Fruit fly (Drosophila melanogaster) whole organism, larva: ENCODE data around the gene CG14840.

Experiments
- noc ChIP-seq: fragments of 200-800 bp; sonication (Bioruptor generic); optimal IDR thresholded peaks from 3 replicates; lab custom pipeline; 2019; ENCODE audit warnings: missing biosample characterization, mild to moderate bottlenecking, missing genetic modification characterization, moderate library complexity

The CG14840 gene

dm6 chr3R:14261113-14261512 lies at the start of gene CG14840:
CG14840 (minus strand) TSS chr3R:14261213.
- no peak for TF ChIP-seq noc (tag; lab: Kevin White, UChicago)

- TF ChIP-seq noc (tag; lab: Kevin White, UChicago): no peak
Measured at dm6 chr3R:14310062-14310461, 49.0 kb upstream of the CG14840 start, which contains the start of gene CG31321. CG31321 (plus strand) TSS chr3R:14310362.

- peak; percentile 12 for TF ChIP-seq noc (tag; lab: Kevin White, UChicago)
Measured at dm6 chr3R:14308801-14309217, 47.8 kb upstream of the CG14840 start, which contains the start of gene Polr2I. Polr2I (plus strand) TSS chr3R:14309089.

dm6 chr3R:14307972-14308673 lies 47.1 kb upstream of the CG14840 start:
- no peak for TF ChIP-seq noc (tag; lab: Kevin White, UChicago)

dm6 chr3R:14302128-14302527 lies 41.1 kb upstream of the CG14840 start, which contains the start of gene IFT54:
IFT54 (plus strand) TSS chr3R:14302428.
- TF ChIP-seq noc (tag; lab: Kevin White, UChicago): no peak

DNA sequence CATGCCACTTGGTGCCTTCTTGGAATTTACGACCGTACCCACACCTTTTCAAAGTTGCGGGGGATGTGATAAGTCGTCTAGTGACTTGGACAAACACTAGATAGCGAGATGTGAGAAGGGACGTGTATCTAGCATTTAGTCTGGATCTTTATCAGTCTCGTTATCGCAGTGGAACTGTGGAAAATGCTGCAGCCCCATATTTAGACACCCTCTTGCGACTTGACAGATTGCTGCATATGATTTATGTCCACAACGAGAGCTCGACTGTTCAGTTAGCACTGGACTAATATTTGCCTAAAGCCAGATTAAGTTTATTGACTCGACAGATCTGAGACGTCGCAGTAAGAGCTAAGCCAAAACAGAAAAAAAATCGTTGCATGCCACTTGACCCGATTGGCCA lies 38.9 kb upstream of the CG14840 start:
- peak; percentile 8 for TF ChIP-seq noc (tag; lab: Kevin White, UChicago)

dm6 chr3R:14298078-14298896 lies 37.3 kb upstream of the CG14840 start:
- no peak for TF ChIP-seq noc (tag; lab: Kevin White, UChicago)

dm6 chr3R:14297489-14297888 lies 36.5 kb upstream of the CG14840 start:
- TF ChIP-seq noc (tag; lab: Kevin White, UChicago): no peak

DNA sequence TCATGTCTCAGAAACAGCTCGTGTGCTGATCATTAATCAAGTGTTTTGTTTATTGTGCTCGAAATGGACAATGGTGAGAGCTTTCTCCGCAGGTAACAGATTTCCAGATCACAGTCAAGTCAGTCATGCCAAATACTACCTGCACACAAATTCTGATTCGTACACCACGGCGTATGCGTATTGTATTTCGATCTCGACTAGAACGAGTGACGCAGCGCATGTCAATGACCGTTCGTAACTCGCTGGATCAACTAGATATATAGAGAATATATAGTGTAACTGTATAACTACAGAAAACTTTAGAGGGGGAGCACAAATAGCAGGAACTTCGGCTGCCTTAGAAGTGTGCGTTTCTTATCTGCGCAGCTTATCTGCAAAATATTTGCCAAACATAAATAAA lies 35.7 kb upstream of the CG14840 start:
- no peak for TF ChIP-seq noc (tag; lab: Kevin White, UChicago)

- peak; percentile 61 for TF ChIP-seq noc (tag; lab: Kevin White, UChicago)
Measured at dm6 chr3R:14296126-14296525, 35.1 kb upstream of the CG14840 start.

- TF ChIP-seq noc (tag; lab: Kevin White, UChicago): peak; percentile 29
Measured at dm6 chr3R:14294397-14295018, 33.5 kb upstream of the CG14840 start.

- no peak for TF ChIP-seq noc (tag; lab: Kevin White, UChicago)
Measured at dm6 chr3R:14292307-14292711, 31.3 kb upstream of the CG14840 start.

DNA sequence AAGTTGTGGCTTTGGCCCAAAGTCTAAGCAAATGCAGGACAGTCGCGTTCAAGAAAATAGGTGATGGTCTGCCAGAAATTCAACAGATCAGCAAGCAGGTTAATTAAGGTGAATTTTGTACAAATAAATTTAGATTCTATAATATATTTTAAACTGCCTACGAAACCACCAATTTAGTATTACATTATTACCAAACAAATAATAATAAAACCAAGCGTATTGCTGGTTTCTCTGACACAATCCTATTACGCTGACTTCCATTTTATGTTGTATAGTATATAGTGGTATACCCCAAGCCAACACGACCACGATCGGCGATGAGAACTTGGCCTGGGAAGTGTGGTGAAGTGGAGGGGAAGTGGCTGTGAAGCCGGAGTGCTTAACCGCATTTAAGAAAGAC lies 30.4 kb upstream of the CG14840 start:
- peak; percentile 89 for TF ChIP-seq noc (tag; lab: Kevin White, UChicago)

DNA sequence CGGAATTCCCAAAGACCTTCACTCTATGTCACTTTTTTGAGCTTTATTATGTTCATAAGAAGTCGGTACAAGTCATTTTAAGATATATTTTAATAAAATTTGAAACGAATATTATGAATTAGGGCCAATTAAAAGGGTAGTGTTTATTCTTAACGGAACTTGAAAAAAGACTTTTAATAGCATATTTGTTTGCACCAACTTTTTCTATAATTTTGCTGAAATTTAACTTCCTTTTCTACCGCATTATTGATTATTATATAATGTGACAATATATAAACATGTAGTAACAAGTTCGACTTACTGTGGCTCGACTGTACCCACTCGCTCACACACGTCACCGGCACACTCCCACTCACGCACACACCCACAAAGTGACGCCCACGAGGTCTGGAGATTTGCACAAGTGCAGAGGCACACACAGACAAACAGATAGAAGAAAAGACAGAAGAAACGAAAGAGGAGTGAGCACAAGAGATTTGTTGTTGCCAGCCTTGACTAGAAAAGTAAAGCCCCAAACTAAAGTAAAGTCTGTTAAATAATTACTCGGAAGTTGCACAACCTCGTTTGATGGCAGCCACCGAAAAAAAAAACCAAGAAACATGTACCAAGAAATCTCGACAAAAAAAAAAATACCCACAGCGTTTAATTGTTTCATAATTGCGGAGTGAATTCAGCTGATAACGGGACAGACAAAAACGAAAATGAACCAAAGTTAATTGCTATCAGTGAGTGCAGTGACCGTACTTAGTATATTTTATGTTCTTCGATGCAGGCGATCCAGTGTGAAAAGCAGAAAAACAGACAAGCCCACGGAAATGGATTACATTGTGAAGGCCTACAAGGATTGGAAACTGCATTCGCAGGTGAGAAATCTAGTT lies 29.2 kb upstream of the CG14840 start:
- TF ChIP-seq noc (tag; lab: Kevin White, UChicago): peak; percentile 72
